Fruit fly (Drosophila melanogaster): Measurements from ENCODE around the gene hiw.

The hiw gene

DNA sequence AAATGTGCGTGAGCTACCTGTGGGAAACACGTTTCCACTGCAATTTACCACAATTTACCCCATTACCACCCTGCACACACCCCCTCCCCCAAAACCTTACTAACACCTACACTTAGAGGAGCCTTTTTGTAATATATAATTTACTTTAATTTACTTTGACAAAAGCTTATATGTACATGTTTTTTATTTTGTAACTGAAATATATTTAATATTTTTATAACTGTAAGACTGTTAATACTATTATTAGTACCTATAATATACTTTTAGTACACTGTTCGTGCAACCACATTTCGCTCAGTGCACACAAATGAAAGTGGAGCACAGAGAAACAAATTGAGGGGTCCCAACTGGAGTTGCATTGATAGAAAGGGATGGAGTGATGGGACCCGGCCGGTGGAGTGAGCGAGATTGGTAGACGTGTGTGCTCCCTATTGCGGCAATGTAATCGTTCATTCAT is 42.2 kb downstream of the hiw start (continued):
- 0 out of 2 replicates have a peak, but pooled peaks have one; percentile 9 for TF ChIP-seq bowl (GFP tag; IDR thresholded peaks at IDR 0.05)
- no peak for TF ChIP-seq CG14965 (GFP tag; optimal IDR thresholded peaks at IDR 0.05; ENCODE audit: borderline replicate concordance)
- TF ChIP-seq CG13424 (tag; optimal IDR thresholded peaks at IDR 0.05) = peak; percentile 88
- peak; percentile 70 for TF ChIP-seq ro (GFP tag; IDR thresholded peaks at IDR 0.05)
- 0 out of 2 replicates have a peak, but pooled peaks have one; percentile 23 for TF ChIP-seq danr (GFP tag; IDR thresholded peaks at IDR 0.05)
- TF ChIP-seq CG3838 (GFP tag; optimal IDR thresholded peaks at IDR 0.05) = no peak
- peak; percentile 61 for TF ChIP-seq cg (GFP tag; optimal IDR thresholded peaks at IDR 0.05)
- no peak for TF ChIP-seq mam (GFP tag; optimal IDR thresholded peaks at IDR 0.05)
- TF ChIP-seq CG6175 (GFP tag; IDR thresholded peaks at IDR 0.05) = no peak
- TF ChIP-seq CoRest (tag; optimal IDR thresholded peaks at IDR 0.05) = peak; percentile 91
- peak; percentile 96 for TF ChIP-seq CG18262 (tag; optimal IDR thresholded peaks at IDR 0.05)
- TF ChIP-seq nmo (GFP tag; optimal IDR thresholded peaks at IDR 0.05) = peak; percentile 95
- TF ChIP-seq H2.0 (GFP tag; IDR thresholded peaks at IDR 0.05) = peak; percentile 61
- TF ChIP-seq Sox100B (GFP tag; optimal IDR thresholded peaks at IDR 0.05) = peak; percentile 89
- peak; percentile 42; the same call in 1 of the 2 replicates for TF ChIP-seq sim (GFP tag; IDR thresholded peaks at IDR 0.05)
- TF ChIP-seq Nf-YB (GFP tag; optimal IDR thresholded peaks at IDR 0.05) = peak; percentile 72
- peak; percentile 88 for TF ChIP-seq CG2202 (tag; optimal IDR thresholded peaks at IDR 0.05)
- TF ChIP-seq fd96Cb (tag; optimal IDR thresholded peaks at IDR 0.05) = peak; percentile 91
- TF ChIP-seq CG18599 (GFP tag; optimal IDR thresholded peaks at IDR 0.05) = peak; percentile 83
- TF ChIP-seq CG2889 (GFP tag; IDR thresholded peaks at IDR 0.05) = no peak
- TF ChIP-seq NK7.1 (GFP tag; optimal IDR thresholded peaks at IDR 0.05) = no peak
- peak; percentile 83 for TF ChIP-seq CG15696 (tag; optimal IDR thresholded peaks at IDR 0.05)
- TF ChIP-seq CHES-1-like (GFP tag; optimal IDR thresholded peaks at IDR 0.05) = no peak
- TF ChIP-seq tap (tag; optimal IDR thresholded peaks at IDR 0.05) = peak; percentile 84
- TF ChIP-seq HmgD (GFP tag; optimal IDR thresholded peaks at IDR 0.05) = no peak
- TF ChIP-seq Hey (tag; optimal IDR thresholded peaks at IDR 0.05) = no peak
- no peak for TF ChIP-seq dan (GFP tag; IDR thresholded peaks at IDR 0.05)
- no peak for TF ChIP-seq fu2 (GFP tag; optimal IDR thresholded peaks at IDR 0.05)
- TF ChIP-seq CG6791 (GFP tag; IDR thresholded peaks at IDR 0.05; ENCODE audit: partially characterized antibody) = no peak
- no peak for TF ChIP-seq Hsf (GFP tag; optimal IDR thresholded peaks at IDR 0.05)
- TF ChIP-seq gem (tag; optimal IDR thresholded peaks at IDR 0.05) = peak; percentile 95
- TF ChIP-seq ham (GFP tag; IDR thresholded peaks at IDR 0.05) = no peak
- TF ChIP-seq CG31388 (GFP tag; optimal IDR thresholded peaks at IDR 0.05) = peak; percentile 22
- peak; percentile 59 for TF ChIP-seq slbo (GFP tag; IDR thresholded peaks at IDR 0.05)
- no peak for TF ChIP-seq jumu (GFP tag; optimal IDR thresholded peaks at IDR 0.05)
- TF ChIP-seq Lhr (GFP tag; optimal IDR thresholded peaks at IDR 0.05) = peak; percentile 66
- peak; percentile 48 for TF ChIP-seq abd-A (tag; optimal IDR thresholded peaks at IDR 0.05)
- peak; percentile 57 for TF ChIP-seq Hmr (GFP tag; optimal IDR thresholded peaks at IDR 0.05)
- TF ChIP-seq CG6813 (GFP tag; optimal IDR thresholded peaks at IDR 0.05) = peak; percentile 61
- peak; percentile 80 for TF ChIP-seq CG6254 (GFP tag; optimal IDR thresholded peaks at IDR 0.05)
- no peak for TF ChIP-seq ato (GFP tag; IDR thresholded peaks at IDR 0.05; ENCODE audit: partially characterized antibody)
- TF ChIP-seq CG4854 (GFP tag; optimal IDR thresholded peaks at IDR 0.05) = no peak
- TF ChIP-seq fd3F (GFP tag; optimal IDR thresholded peaks at IDR 0.05) = no peak
- peak; percentile 27 for TF ChIP-seq CG17568 (GFP tag; optimal IDR thresholded peaks at IDR 0.05)
- TF ChIP-seq CG2712 (tag; optimal IDR thresholded peaks at IDR 0.05) = peak; percentile 97
- TF ChIP-seq seq (GFP tag; IDR thresholded peaks at IDR 0.05) = peak; percentile 57; the same call in 1 of the 2 replicates
- no peak for TF ChIP-seq HLH54F (GFP tag; optimal IDR thresholded peaks at IDR 0.05)
- peak; percentile 58 for TF ChIP-seq CG6683 (GFP tag; optimal IDR thresholded peaks at IDR 0.05)
- no peak; the same call in 2 of the 3 replicates for TF ChIP-seq CG11093 (GFP tag; IDR thresholded peaks at IDR 0.05)
- no peak for TF ChIP-seq CG16779 (GFP tag; IDR thresholded peaks at IDR 0.05)
